Fruit fly (Drosophila melanogaster) whole organism, embryonic: Measurements from ENCODE around the gene CG42815.

Experiments used
- Ada2b ChIP-seq: fragments of 200-800 bp; sonication (Bioruptor generic); IDR thresholded peaks from 2 replicates; pipeline ENCODE4 v1.3.6; 2022; ENCODE audit warnings: missing biosample characterization, missing genetic modification characterization
- Bgb ChIP-seq: fragments of 200-800 bp; sonication (Bioruptor generic); IDR thresholded peaks from 2 replicates; pipeline ENCODE4 v1.3.6; 2022; ENCODE audit warnings: missing biosample characterization, missing genetic modification characterization; ENCODE audit not compliant: partially characterized antibody
- CG10366 ChIP-seq: fragments of 200-800 bp; sonication (Bioruptor generic); IDR thresholded peaks from 2 replicates; pipeline ENCODE4 v1.3.6; 2022; ENCODE audit warnings: missing biosample characterization, missing genetic modification characterization
- CG11723 ChIP-seq: fragments of 200-800 bp; sonication (Bioruptor generic); optimal IDR thresholded peaks from 2 replicates; lab custom pipeline; 2017; ENCODE audit warnings: missing biosample characterization, mild to moderate bottlenecking, missing genetic modification characterization
- CG12219 ChIP-seq: fragments of 200-800 bp; sonication (Bioruptor generic); optimal IDR thresholded peaks from 3 replicates; lab custom pipeline; 2018; ENCODE audit warnings: missing biosample characterization, mild to moderate bottlenecking, missing genetic modification characterization
- CG12769 ChIP-seq: fragments of 200-800 bp; sonication (Bioruptor generic); optimal IDR thresholded peaks from 2 replicates; lab custom pipeline; 2019; ENCODE audit warnings: missing biosample characterization, mild to moderate bottlenecking, missing genetic modification characterization, moderate library complexity
- CG13123 ChIP-seq: fragments of 200-800 bp; sonication (Bioruptor generic); optimal IDR thresholded peaks from 2 replicates; lab custom pipeline; 2016; ENCODE audit warnings: missing biosample characterization, missing genetic modification characterization
- CG15269 ChIP-seq: fragments of 200-800 bp; sonication (Bioruptor generic); optimal IDR thresholded peaks from 2 replicates; lab custom pipeline; 2018; ENCODE audit warnings: missing biosample characterization, mild to moderate bottlenecking, missing genetic modification characterization, moderate library complexity
- CG15601 ChIP-seq: fragments of 200-800 bp; sonication (Bioruptor generic); optimal IDR thresholded peaks from 3 replicates; lab custom pipeline; 2019; ENCODE audit warnings: missing biosample characterization, mild to moderate bottlenecking, missing genetic modification characterization, moderate library complexity
- CG1602 ChIP-seq: fragments of 200-800 bp; sonication (Bioruptor generic); optimal IDR thresholded peaks from 3 replicates; lab custom pipeline; 2016; ENCODE audit warnings: missing biosample characterization, missing genetic modification characterization
- CG1647 ChIP-seq: fragments of 200-800 bp; sonication (Bioruptor generic); optimal IDR thresholded peaks from 3 replicates; lab custom pipeline; 2016; ENCODE audit warnings: missing biosample characterization, missing genetic modification characterization
- CG17328 ChIP-seq: fragments of 200-800 bp; sonication (Bioruptor generic); IDR thresholded peaks from 2 replicates; pipeline ENCODE4 v1.3.6; 2022; ENCODE audit warnings: missing biosample characterization, missing genetic modification characterization
- CG17359 ChIP-seq: fragments of 200-800 bp; sonication (Bioruptor generic); optimal IDR thresholded peaks from 3 replicates; lab custom pipeline; 2018; ENCODE audit warnings: missing biosample characterization, mild to moderate bottlenecking, missing genetic modification characterization, moderate library complexity
- CG18011 ChIP-seq: fragments of 200-800 bp; sonication (Bioruptor generic); optimal IDR thresholded peaks from 2 replicates; lab custom pipeline; 2017; ENCODE audit warnings: missing biosample characterization, missing genetic modification characterization, mild to moderate bottlenecking, moderate library complexity, missing genotype
- CG4360 ChIP-seq: fragments of 200-800 bp; sonication (Bioruptor generic); IDR thresholded peaks from 2 replicates; pipeline ENCODE4 v1.3.6; 2022; ENCODE audit warnings: missing biosample characterization, missing genetic modification characterization
- CG4617 ChIP-seq: fragments of 200-800 bp; sonication (Bioruptor generic); optimal IDR thresholded peaks from 3 replicates; lab custom pipeline; 2016; ENCODE audit warnings: missing biosample characterization, missing genetic modification characterization, borderline replicate concordance
- CG4707 ChIP-seq: fragments of 200-800 bp; sonication (Bioruptor generic); optimal IDR thresholded peaks from 2 replicates; lab custom pipeline; 2018; ENCODE audit warnings: missing biosample characterization, mild to moderate bottlenecking, missing genetic modification characterization, moderate library complexity
- CG4730 ChIP-seq: fragments of 200-800 bp; sonication (Bioruptor generic); IDR thresholded peaks from 2 replicates; pipeline ENCODE4 v1.3.6; 2022; ENCODE audit warnings: missing biosample characterization, missing genetic modification characterization
- Camta ChIP-seq: fragments of 200-800 bp; sonication (Bioruptor generic); optimal IDR thresholded peaks from 2 replicates; lab custom pipeline; 2016; ENCODE audit warnings: missing biosample characterization, missing genetic modification characterization
- Dfd ChIP-seq, 2 experiments: fragments of >200 bp; optimal IDR thresholded peaks; 2 replicates each; lab custom pipeline; 2017; ENCODE audit warnings: missing biosample characterization in 2 of 2, missing genetic modification characterization in 2 of 2
- Ets97D ChIP-seq: fragments of 200-800 bp; sonication (Bioruptor generic); optimal IDR thresholded peaks from 3 replicates; lab custom pipeline; 2016; ENCODE audit warnings: missing biosample characterization, missing genetic modification characterization
- HLH3B ChIP-seq: fragments of 200-800 bp; sonication (Bioruptor generic); IDR thresholded peaks from 2 replicates; pipeline ENCODE4 v1.3.6; 2022; ENCODE audit warnings: missing biosample characterization, missing genetic modification characterization
- HLHmδ ChIP-seq: fragments of 200-800 bp; sonication (Bioruptor generic); optimal IDR thresholded peaks from 2 replicates; lab custom pipeline; 2018; ENCODE audit warnings: missing biosample characterization, mild to moderate bottlenecking, missing genetic modification characterization, moderate library complexity
- Jarid2 ChIP-seq: fragments of 200-800 bp; sonication (Bioruptor generic); optimal IDR thresholded peaks from 3 replicates; lab custom pipeline; 2017; ENCODE audit warnings: mild to moderate bottlenecking, missing biosample characterization, missing genetic modification reagents, missing genetic modification characterization
- Ravus ChIP-seq: fragments of 200-800 bp; sonication (Bioruptor generic); IDR thresholded peaks from 2 replicates; pipeline ENCODE4 v1.3.6; 2022; ENCODE audit warnings: missing biosample characterization, missing genetic modification characterization
- Six4 ChIP-seq: fragments of 200-800 bp; sonication (Bioruptor generic); optimal IDR thresholded peaks from 2 replicates; lab custom pipeline; 2016; ENCODE audit warnings: missing biosample characterization, missing genetic modification characterization
- Sry-δ ChIP-seq: fragments of 200-800 bp; sonication (Bioruptor generic); optimal IDR thresholded peaks from 2 replicates; lab custom pipeline; 2016; ENCODE audit warnings: missing biosample characterization, missing genetic modification characterization
- al ChIP-seq: fragments of 200-800 bp; sonication (Bioruptor generic); IDR thresholded peaks from 2 replicates; pipeline ENCODE4 v1.3.6; 2022; ENCODE audit warnings: missing biosample characterization, missing genetic modification characterization
- ara ChIP-seq: fragments of 200-800 bp; sonication (Bioruptor generic); IDR thresholded peaks from 2 replicates; pipeline ENCODE4 v1.3.6; 2022; ENCODE audit warnings: missing biosample characterization, missing genetic modification characterization
- ase ChIP-seq: fragments of 200-800 bp; sonication (Bioruptor generic); IDR thresholded peaks from 3 replicates; pipeline ENCODE4 v1.3.6; 2022; ENCODE audit warnings: missing biosample characterization, missing genetic modification characterization
- bcd ChIP-seq: fragments of 200-800 bp; sonication (Bioruptor generic); optimal IDR thresholded peaks from 2 replicates; lab custom pipeline; 2017; ENCODE audit warnings: missing biosample characterization, mild to moderate bottlenecking, missing genetic modification characterization
- chinmo ChIP-seq: fragments of 200-800 bp; sonication (Bioruptor generic); IDR thresholded peaks from 4 replicates; pipeline ENCODE4 v1.3.6; 2022; ENCODE audit warnings: missing biosample characterization, missing genetic modification characterization; ENCODE audit not compliant: partially characterized antibody
- dpn ChIP-seq, 2 experiments: fragments of 200-800 bp; sonication (Bioruptor generic); optimal IDR thresholded peaks; 3 replicates each; lab custom pipeline; 2016; ENCODE audit warnings: missing biosample characterization in 2 of 2, missing genetic modification characterization in 2 of 2
- fd96Cb ChIP-seq: fragments of 200-800 bp; sonication (Bioruptor generic); optimal IDR thresholded peaks from 2 replicates; lab custom pipeline; 2018; ENCODE audit warnings: missing biosample characterization, mild to moderate bottlenecking, missing genetic modification characterization, moderate library complexity
- fru ChIP-seq: fragments of >200 bp; optimal IDR thresholded peaks from 2 replicates; lab custom pipeline; 2017
- gt ChIP-seq: fragments of 200-800 bp; sonication (Bioruptor generic); IDR thresholded peaks from 2 replicates; pipeline ENCODE4 v1.3.6; 2022; ENCODE audit warnings: missing biosample characterization, missing genetic modification characterization
- hbn ChIP-seq: fragments of 200-800 bp; sonication (Bioruptor generic); IDR thresholded peaks from 2 replicates; pipeline ENCODE4 v1.3.6; 2022; ENCODE audit warnings: missing biosample characterization, missing genetic modification characterization; ENCODE audit not compliant: partially characterized antibody
- lilli ChIP-seq: fragments of 200-800 bp; sonication (Bioruptor generic); optimal IDR thresholded peaks from 3 replicates; lab custom pipeline; 2016; ENCODE audit warnings: missing biosample characterization, missing genetic modification characterization
- lola ChIP-seq, 3 experiments: fragments of >200 bp in 2 of 3; fragments of 200-800 bp in 1 of 3; sonication (Bioruptor generic) in 1 of 3; optimal IDR thresholded peaks; 2 replicates each; lab custom pipeline; 2017 to 2019; ENCODE audit warnings: missing biosample characterization in 3 of 3, missing genetic modification characterization in 3 of 3, mild to moderate bottlenecking in 1 of 3, moderate library complexity in 1 of 3
- pho ChIP-seq: fragments of 200-800 bp; sonication (Bioruptor generic); optimal IDR thresholded peaks from 2 replicates; lab custom pipeline; 2016; ENCODE audit warnings: missing biosample characterization, missing genetic modification characterization
- phol ChIP-seq: fragments of 200-800 bp; sonication (Bioruptor generic); optimal IDR thresholded peaks from 3 replicates; lab custom pipeline; 2018; ENCODE audit warnings: missing biosample characterization, mild to moderate bottlenecking, missing genetic modification characterization, moderate library complexity
- pros ChIP-seq: fragments of 200-800 bp; sonication (Bioruptor generic); optimal IDR thresholded peaks from 3 replicates; lab custom pipeline; 2019; ENCODE audit warnings: missing biosample characterization, mild to moderate bottlenecking, missing genetic modification characterization, moderate library complexity
- psq ChIP-seq: fragments of 200-800 bp; sonication (Bioruptor generic); optimal IDR thresholded peaks from 2 replicates; lab custom pipeline; 2017; ENCODE audit warnings: missing biosample characterization, missing genetic modification characterization
- sima ChIP-seq: fragments of 200-800 bp; sonication (Bioruptor generic); optimal IDR thresholded peaks from 2 replicates; lab custom pipeline; 2016; ENCODE audit warnings: missing biosample characterization, missing genetic modification characterization
- sisA ChIP-seq: fragments of 200-800 bp; sonication (Bioruptor generic); IDR thresholded peaks from 2 replicates; pipeline ENCODE4 v1.3.6; 2022; ENCODE audit warnings: missing biosample characterization, missing genetic modification characterization
- sna ChIP-seq: fragments of 200-800 bp; sonication (Bioruptor generic); IDR thresholded peaks from 2 replicates; pipeline ENCODE4 v1.3.6; 2022; ENCODE audit warnings: missing biosample characterization, missing genetic modification characterization; ENCODE audit not compliant: partially characterized antibody
- sob ChIP-seq: fragments of 200-800 bp; sonication (Bioruptor generic); IDR thresholded peaks from 2 replicates; pipeline ENCODE4 v1.3.6; 2022; ENCODE audit warnings: missing biosample characterization, missing genetic modification characterization
- sr ChIP-seq: fragments of 200-800 bp; sonication (Bioruptor generic); IDR thresholded peaks from 3 replicates; pipeline ENCODE4 v1.3.6; 2022; ENCODE audit warnings: missing biosample characterization, missing genetic modification characterization
- ssp ChIP-seq: fragments of 200-800 bp; sonication (Bioruptor generic); IDR thresholded peaks from 2 replicates; pipeline ENCODE4 v1.3.6; 2022; ENCODE audit warnings: missing biosample characterization, missing genetic modification characterization
- tna ChIP-seq: fragments of 200-800 bp; sonication (Bioruptor generic); IDR thresholded peaks from 2 replicates; pipeline ENCODE4 v1.3.6; 2022; ENCODE audit warnings: missing biosample characterization, missing genetic modification characterization; ENCODE audit not compliant: partially characterized antibody
- twi ChIP-seq: fragments of 200-800 bp; optimal IDR thresholded peaks from 2 replicates; lab custom pipeline; 2019; ENCODE audit warnings: missing biosample characterization, mild to moderate bottlenecking, missing genetic modification characterization, moderate library complexity
- wor ChIP-seq: fragments of 200-800 bp; sonication (Bioruptor generic); IDR thresholded peaks from 2 replicates; pipeline ENCODE4 v1.3.6; 2022; ENCODE audit warnings: missing biosample characterization, missing genetic modification characterization

Gene CG42815

DNA sequence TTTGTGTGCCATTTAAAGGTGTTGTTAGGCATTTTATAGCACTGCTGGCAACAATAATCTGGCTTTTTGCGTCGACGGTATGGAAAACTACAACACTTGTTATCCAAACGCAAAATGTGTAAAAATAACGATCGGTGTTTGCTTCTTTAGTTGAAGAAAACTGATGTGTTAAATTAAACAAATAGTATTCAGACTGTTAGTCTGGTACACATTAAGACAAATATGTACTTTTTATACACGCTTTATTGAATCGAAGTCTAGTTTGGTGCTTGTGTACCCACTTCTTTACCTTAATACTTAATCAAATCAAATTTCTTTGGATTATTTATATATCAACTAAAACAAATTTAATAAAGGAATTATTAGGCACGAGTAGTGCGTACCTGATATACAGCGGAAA, 209 bp upstream of the CG42815 start (continued):
- no peak for TF ChIP-seq ase (GFP tag; lab: Robert Waterston, UW)
- no peak for TF ChIP-seq Camta
- no peak for TF ChIP-seq CG1602 (GFP tag; lab: Kevin White, UChicago)
- TF ChIP-seq CG15269 (tag; lab: Kevin White, UChicago), result no peak
- TF ChIP-seq sr (GFP tag; lab: Robert Waterston, UW), result no peak
- no peak for TF ChIP-seq sna (GFP tag; lab: Robert Waterston, UW)
- TF ChIP-seq chinmo, result no peak
- TF ChIP-seq Sry-δ (GFP tag; lab: Kevin White, UChicago), result no peak
- TF ChIP-seq CG17328 (GFP tag; lab: Robert Waterston, UW), result no peak
- no peak for TF ChIP-seq CG17359 (tag; lab: Kevin White, UChicago)
- no peak for TF ChIP-seq ara (GFP tag; lab: Robert Waterston, UW)
- TF ChIP-seq hbn (GFP tag; lab: Robert Waterston, UW), result no peak
- TF ChIP-seq lilli (GFP tag; lab: Kevin White, UChicago), result no peak
- no peak for TF ChIP-seq CG1647 (GFP tag; lab: Kevin White, UChicago)
- TF ChIP-seq gt (GFP tag; lab: Robert Waterston, UW), result no peak
- no peak for TF ChIP-seq CG15601 (tag; lab: Kevin White, UChicago)
- no peak for TF ChIP-seq al (GFP tag; lab: Robert Waterston, UW)
- TF ChIP-seq HLHmδ (GFP tag; lab: Kevin White, UChicago), result no peak
- no peak for TF ChIP-seq HLH3B
- TF ChIP-seq ssp (GFP tag; lab: Robert Waterston, UW), result no peak
- no peak for TF ChIP-seq CG4360 (GFP tag; lab: Robert Waterston, UW)
- no peak for TF ChIP-seq CG4707 (GFP tag; lab: Kevin White, UChicago)
- TF ChIP-seq CG10366 (GFP tag; lab: Robert Waterston, UW), result no peak
- no peak for TF ChIP-seq tna (GFP tag; lab: Robert Waterston, UW)
- TF ChIP-seq fru, result no peak
- TF ChIP-seq sima (GFP tag; lab: Kevin White, UChicago), result no peak
- no peak for TF ChIP-seq dpn (GFP tag; optimal IDR thresholded peaks at IDR 0.05; lab: Kevin White, UChicago)
- TF ChIP-seq Jarid2 (GFP tag; lab: Kevin White, UChicago), result peak; percentile 2
- TF ChIP-seq twi (tag; lab: Kevin White, UChicago), result no peak
- TF ChIP-seq CG13123 (GFP tag; lab: Kevin White, UChicago), result no peak
- no peak for TF ChIP-seq CG12219 (GFP tag; lab: Kevin White, UChicago)
- no peak for TF ChIP-seq psq
- no peak for TF ChIP-seq CG4617 (GFP tag; lab: Kevin White, UChicago)
- TF ChIP-seq fd96Cb (tag; lab: Kevin White, UChicago), result no peak
- peak; percentile 3 for TF ChIP-seq bcd (GFP tag; lab: Kevin White, UChicago)
- TF ChIP-seq Dfd (GFP tag; optimal IDR thresholded peaks at IDR 0.05; lab: Kevin White, UChicago), result no peak
- no peak for TF ChIP-seq CG12769 (tag; lab: Kevin White, UChicago)
- TF ChIP-seq Six4 (GFP tag; lab: Kevin White, UChicago), result no peak
- TF ChIP-seq CG11723, result no peak
- TF ChIP-seq Ets97D (GFP tag; lab: Kevin White, UChicago), result no peak
- peak; percentile 39 for TF ChIP-seq pho (GFP tag; lab: Kevin White, UChicago)
- TF ChIP-seq lola (GFP tag; optimal IDR thresholded peaks at IDR 0.05; lab: Kevin White, UChicago), result no peak
- TF ChIP-seq phol (tag; lab: Kevin White, UChicago), result no peak
- TF ChIP-seq sisA (GFP tag; lab: Robert Waterston, UW), result no peak
- no peak for TF ChIP-seq CG4730 (GFP tag; lab: Robert Waterston, UW)
- no peak for TF ChIP-seq Bgb
- no peak for TF ChIP-seq pros (GFP tag; lab: Kevin White, UChicago)
- no peak for TF ChIP-seq Ravus (GFP tag; lab: Robert Waterston, UW)
- TF ChIP-seq wor (GFP tag; lab: Robert Waterston, UW), result no peak
- no peak for TF ChIP-seq CG18011 (GFP tag; lab: Kevin White, UChicago)
- no peak for TF ChIP-seq sob (GFP tag; lab: Robert Waterston, UW)
- TF ChIP-seq Ada2b, result no peak
